Fruit fly (Drosophila melanogaster): ENCODE results near the gene Rheb.
A peak's percentile ranks its signal among the peaks of the same experiment; 100 is the strongest.

Gene Rheb

DNA sequence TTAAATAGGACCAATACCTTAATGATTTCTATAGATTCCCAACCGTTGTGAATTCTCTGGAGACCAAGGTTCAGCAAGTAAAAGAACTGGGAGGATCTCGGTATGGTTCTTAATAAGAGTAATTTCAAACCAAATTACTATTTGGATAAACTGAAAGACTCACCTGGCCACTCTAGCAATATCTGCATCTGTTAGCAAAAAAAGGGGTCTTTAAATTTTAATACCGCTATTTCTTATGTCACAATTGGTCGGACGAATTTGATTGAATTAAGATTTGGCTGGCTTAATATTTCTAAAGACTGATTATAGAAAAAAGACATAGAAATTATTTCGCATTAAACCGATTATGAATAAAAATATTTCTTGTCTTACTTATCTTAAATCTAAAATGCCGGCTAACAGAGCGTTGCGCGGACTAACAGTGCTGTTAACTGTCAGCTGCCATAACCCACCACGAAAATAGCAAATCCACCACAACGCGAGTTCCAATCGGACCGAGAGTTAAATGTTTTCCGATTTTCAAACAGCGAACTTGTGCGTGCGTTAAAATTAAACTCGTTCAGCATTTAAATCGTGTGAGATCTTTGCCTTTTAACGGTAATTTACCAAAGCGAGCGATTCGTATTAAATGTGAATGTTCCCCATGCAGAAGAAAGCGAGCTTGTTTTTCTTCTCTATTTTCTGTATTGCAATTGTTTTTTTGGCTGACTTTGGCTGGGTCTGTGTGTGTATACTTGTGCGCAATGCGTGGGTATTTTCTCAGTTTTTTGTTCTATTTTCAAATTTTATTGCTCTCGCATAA lies 2.1 kb downstream of the Rheb start, which contains the start of gene CRMP (continued):
- TF ChIP-seq CG15011 (GFP tag; optimal IDR thresholded peaks at IDR 0.05) = no peak
- TF ChIP-seq ash1 (GFP tag; optimal IDR thresholded peaks at IDR 0.05) = no peak
- TF ChIP-seq ssp (GFP tag; IDR thresholded peaks at IDR 0.05) = no peak
- peak; percentile 65 for TF ChIP-seq gfzf (GFP tag; optimal IDR thresholded peaks at IDR 0.05)
- TF ChIP-seq Hr39 (optimal IDR thresholded peaks at IDR 0.05) = no peak
- TF ChIP-seq klu (GFP tag; IDR thresholded peaks at IDR 0.05) = no peak
- peak; percentile 59 for TF ChIP-seq CG13287 (GFP tag; IDR thresholded peaks at IDR 0.05; ENCODE audit: partially characterized antibody)
- no peak for TF ChIP-seq CG14667 (GFP tag; IDR thresholded peaks at IDR 0.05)
- TF ChIP-seq YL-1 (GFP tag; optimal IDR thresholded peaks at IDR 0.05) = peak; percentile 69
- peak; percentile 38 for TF ChIP-seq phol (tag; optimal IDR thresholded peaks at IDR 0.05)
- TF ChIP-seq Gug (GFP tag; IDR thresholded peaks at IDR 0.05) = no peak
- TF ChIP-seq Dek (tag; optimal IDR thresholded peaks at IDR 0.05) = no peak
- no peak for TF ChIP-seq mirr (GFP tag; optimal IDR thresholded peaks at IDR 0.05)
- TF ChIP-seq insv (GFP tag; optimal IDR thresholded peaks at IDR 0.05) = peak; percentile 48 to 90
- no peak for TF ChIP-seq B-H2 (GFP tag; optimal IDR thresholded peaks at IDR 0.05)
- no peak for TF ChIP-seq Blimp-1 (GFP tag; optimal IDR thresholded peaks at IDR 0.05)
- TF ChIP-seq hkb (optimal IDR thresholded peaks at IDR 0.05) = no peak
- TF ChIP-seq hkb (GFP tag; IDR thresholded peaks at IDR 0.05) = no peak
- TF ChIP-seq crp (GFP tag; optimal IDR thresholded peaks at IDR 0.05) = peak in 1 of 2 experiments; percentile 60
- TF ChIP-seq Usf (GFP tag; optimal IDR thresholded peaks at IDR 0.05) = no peak
- peak; percentile 24; the same call in 1 of the 3 replicates for TF ChIP-seq zen2 (GFP tag; IDR thresholded peaks at IDR 0.05; ENCODE audit: partially characterized antibody)
- no peak for TF ChIP-seq crol (GFP tag; IDR thresholded peaks at IDR 0.05)
- no peak for TF ChIP-seq usp (GFP tag; optimal IDR thresholded peaks at IDR 0.05)
- peak; percentile 8 for TF ChIP-seq pzg (GFP tag; optimal IDR thresholded peaks at IDR 0.05)
- no peak for TF ChIP-seq CG1529 (GFP tag; optimal IDR thresholded peaks at IDR 0.05)
- no peak for TF ChIP-seq stc (GFP tag; IDR thresholded peaks at IDR 0.05)
- no peak for TF ChIP-seq tx (GFP tag; optimal IDR thresholded peaks at IDR 0.05)
- peak; percentile 15 for TF ChIP-seq CG8924 (tag; optimal IDR thresholded peaks at IDR 0.05)
- peak; percentile 26 for TF ChIP-seq CG13296 (GFP tag; optimal IDR thresholded peaks at IDR 0.05)
- peak; percentile 29 for TF ChIP-seq CG15514 (GFP tag; optimal IDR thresholded peaks at IDR 0.05)
- TF ChIP-seq CG12659 (GFP tag; optimal IDR thresholded peaks at IDR 0.05) = peak; percentile 25
- no peak for TF ChIP-seq ranshi (GFP tag; IDR thresholded peaks at IDR 0.05)
- TF ChIP-seq kay (GFP tag; optimal IDR thresholded peaks at IDR 0.05) = no peak
- TF ChIP-seq ewg (GFP tag; optimal IDR thresholded peaks at IDR 0.05) = no peak
- TF ChIP-seq Myb (GFP tag; optimal IDR thresholded peaks at IDR 0.05) = peak; percentile 60
- TF ChIP-seq slbo (GFP tag; IDR thresholded peaks at IDR 0.05) = no peak
- no peak for TF ChIP-seq shn (GFP tag; optimal IDR thresholded peaks at IDR 0.05)
- TF ChIP-seq CG9876 (GFP tag; optimal IDR thresholded peaks at IDR 0.05) = no peak
- no peak for TF ChIP-seq pb (GFP tag; optimal IDR thresholded peaks at IDR 0.05)
- TF ChIP-seq sna (GFP tag; IDR thresholded peaks at IDR 0.05; ENCODE audit: partially characterized antibody) = no peak; the same call in 1 of the 2 replicates
- peak; percentile 46 for TF ChIP-seq nom (GFP tag; optimal IDR thresholded peaks at IDR 0.05)
- no peak for TF ChIP-seq ttk (GFP tag; IDR thresholded peaks at IDR 0.05)
- TF ChIP-seq CG9932 (GFP tag; IDR thresholded peaks at IDR 0.05) = no peak
- no peak for TF ChIP-seq CG11560 (tag; IDR thresholded peaks at IDR 0.05)
- no peak for TF ChIP-seq Mrtf (GFP tag; IDR thresholded peaks at IDR 0.05)
- TF ChIP-seq CG43689 (GFP tag; IDR thresholded peaks at IDR 0.05) = no peak
- no peak for TF ChIP-seq CG14710 (tag; optimal IDR thresholded peaks at IDR 0.05)
- no peak for TF ChIP-seq CG6854 (GFP tag; optimal IDR thresholded peaks at IDR 0.05)
- no peak for TF ChIP-seq jumu (GFP tag; optimal IDR thresholded peaks at IDR 0.05)
- TF ChIP-seq Oaz (GFP tag; IDR thresholded peaks at IDR 0.05) = no peak
